Worm (Caenorhabditis elegans) whole organism, young adult: ENCODE data around the gene mog-4.

Source experiments
- F52B5.7 ChIP-seq: sonication (generic microtip); optimal IDR thresholded peaks from 2 replicates; lab custom pipeline; 2016; ENCODE audit warnings: mild to moderate bottlenecking, missing genetic modification characterization, missing compliant biosample characterization
- ama-1 ChIP-seq, 3 experiments: fragments of 150-350 bp in 1 of 3; sonication (generic microtip) in 2 of 3; optimal IDR thresholded peaks; 2 replicates each; lab custom pipeline; 2014 to 2018; ENCODE audit warnings: missing biosample characterization in 2 of 3, missing genetic modification characterization in 2 of 3, missing genetic modification reagents in 2 of 3
- pha-4 ChIP-seq: fragments of 150-350 bp; sonication (generic microtip); optimal IDR thresholded peaks from 2 replicates; lab custom pipeline; 2014; ENCODE audit warnings: missing biosample characterization, missing genetic modification reagents, missing genetic modification characterization
- snpc-1.3 ChIP-seq: sonication (generic microtip); optimal IDR thresholded peaks from 2 replicates; lab custom pipeline; 2017; ENCODE audit warnings: missing genetic modification characterization, mild to moderate bottlenecking, missing compliant biosample characterization, antibody characterized with exemption, moderate library complexity, missing genotype, missing genetic modification reagents; ENCODE audit not compliant: insufficient read depth
- tbx-9 ChIP-seq: sonication (generic microtip); optimal IDR thresholded peaks from 2 replicates; lab custom pipeline; 2016; ENCODE audit warnings: borderline replicate concordance, missing genetic modification characterization, inconsistent platforms, missing compliant biosample characterization
- unc-130 ChIP-seq: sonication (generic microtip); optimal IDR thresholded peaks from 2 replicates; lab custom pipeline; 2016; ENCODE audit warnings: missing genetic modification reagents, missing genetic modification characterization, missing compliant biosample characterization

DNA sequence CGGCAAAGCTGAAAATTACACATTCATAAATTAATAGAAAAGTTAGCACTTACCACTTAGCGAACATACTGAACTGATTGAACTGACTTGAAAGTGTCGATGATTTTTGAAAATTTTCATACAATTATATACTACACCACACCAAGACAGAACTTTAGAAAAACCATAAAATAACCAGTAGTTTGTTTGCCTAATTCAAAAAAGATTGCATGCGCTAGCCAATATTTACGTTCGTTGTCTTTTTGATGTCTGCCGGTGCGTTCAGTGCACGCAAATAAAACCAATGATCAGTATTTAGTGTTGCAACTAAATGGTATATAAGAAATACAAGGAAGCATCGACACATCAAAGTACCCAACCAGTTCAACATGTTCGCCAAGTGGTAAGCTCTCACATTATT is 19.1 kb upstream of the mog-4 start, which contains the start of the genes nspb-8 and nspb-9:
- TF ChIP-seq tbx-9 (tag; lab: Kevin White, UChicago) (no peak), ama-1 (optimal IDR thresholded peaks at IDR 0.05; lab: Kevin White, UChicago) (no peak), ama-1 (GFP tag; optimal IDR thresholded peaks at IDR 0.05; lab: Kevin White, UChicago) (no peak), F52B5.7 (tag; lab: Kevin White, UChicago) (no peak), snpc-1.3 (tag; lab: Kevin White, UChicago) (no peak), pha-4 (tag; lab: Kevin White, UChicago) (no peak), unc-130 (GFP tag; lab: Kevin White, UChicago) (no peak)
